Fruit fly (Drosophila melanogaster): ENCODE measurements around the gene Unc-115b.

DNA sequence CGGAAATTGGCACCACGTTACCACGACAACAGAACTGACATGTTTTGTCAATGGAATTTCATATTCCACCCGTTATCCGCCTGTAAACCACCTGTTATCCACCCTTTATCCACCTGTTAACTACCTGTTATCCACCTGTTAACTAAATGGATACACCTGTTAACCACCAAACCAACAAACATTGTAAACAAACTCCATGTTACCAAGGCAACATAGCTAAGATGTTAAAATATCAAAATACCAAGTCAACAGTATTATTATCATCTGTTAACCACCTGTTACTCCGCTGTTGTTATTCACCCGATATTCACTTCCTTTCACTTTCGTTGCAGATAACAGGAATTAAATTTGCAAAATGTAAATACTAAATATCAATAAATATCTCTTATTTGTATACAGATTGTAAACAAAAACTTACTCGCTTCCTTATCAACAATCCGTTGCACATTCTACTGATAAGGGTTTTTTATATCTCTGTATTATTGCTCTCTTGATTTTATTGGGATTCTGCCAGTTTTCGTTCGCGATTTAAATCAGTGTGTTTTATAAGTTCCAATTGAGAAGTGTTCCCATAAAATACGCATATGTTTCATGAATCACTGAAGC lies 17.5 kb downstream of the Unc-115b start, which contains the start of gene Nepl12:
- TF ChIP-seq EcR (GFP tag; optimal IDR thresholded peaks at IDR 0.05): no peak
- no peak for TF ChIP-seq rn (GFP tag; IDR thresholded peaks at IDR 0.05)
